Fruit fly (Drosophila melanogaster): Measurements from ENCODE around the gene CG17141.

Gene CG17141

dm6 chr3R:22747423-22748090, at the start of gene CG17141 (continued):
- TF ChIP-seq CG12391 (tag; optimal IDR thresholded peaks at IDR 0.05) (no peak), CG5180 (GFP tag; optimal IDR thresholded peaks at IDR 0.05) (no peak), CG1529 (GFP tag; optimal IDR thresholded peaks at IDR 0.05) (no peak), amos (GFP tag; IDR thresholded peaks at IDR 0.05; ENCODE audit: partially characterized antibody) (peak; percentile 40; the same call in 1 of the 2 replicates), Blimp-1 (GFP tag; optimal IDR thresholded peaks at IDR 0.05) (no peak), zfh1 (GFP tag; IDR thresholded peaks at IDR 0.05) (no peak), Hr78 (GFP tag; optimal IDR thresholded peaks at IDR 0.05) (no peak), Dad (GFP tag; optimal IDR thresholded peaks at IDR 0.05) (no peak), CG10209 (GFP tag; optimal IDR thresholded peaks at IDR 0.05) (no peak), CG4282 (GFP tag; optimal IDR thresholded peaks at IDR 0.05) (no peak), NFAT (GFP tag; IDR thresholded peaks at IDR 0.05) (no peak), CG18764 (GFP tag; optimal IDR thresholded peaks at IDR 0.05) (no peak), CG17186 (GFP tag; optimal IDR thresholded peaks at IDR 0.05) (peak; percentile 50), Rx (GFP tag; IDR thresholded peaks at IDR 0.05) (no peak), sc (optimal IDR thresholded peaks at IDR 0.05) (no peak), sc (GFP tag; optimal IDR thresholded peaks at IDR 0.05) (no peak), en (GFP tag; optimal IDR thresholded peaks at IDR 0.05) (no peak), ssp (GFP tag; IDR thresholded peaks at IDR 0.05) (no peak), gsb-n (tag; optimal IDR thresholded peaks at IDR 0.05) (no peak), chif (GFP tag; optimal IDR thresholded peaks at IDR 0.05) (no peak), knrl (GFP tag; IDR thresholded peaks at IDR 0.05; ENCODE audit: partially characterized antibody) (peak; percentile 43; the same call in 1 of the 3 replicates), Rfx (GFP tag; IDR thresholded peaks at IDR 0.05) (0 out of 2 replicates have a peak, but pooled peaks have one; percentile 22), CG8089 (GFP tag; optimal IDR thresholded peaks at IDR 0.05) (no peak), Lim3 (GFP tag; IDR thresholded peaks at IDR 0.05) (no peak), Gug (GFP tag; IDR thresholded peaks at IDR 0.05) (no peak), Med (GFP tag) (peak; percentile 73), Trl (optimal IDR thresholded peaks at IDR 0.05) (no peak), Trl (GFP tag; optimal IDR thresholded peaks at IDR 0.05) (no peak), CG9215 (GFP tag; IDR thresholded peaks at IDR 0.05) (no peak), HLH3B (GFP tag; IDR thresholded peaks at IDR 0.05) (no peak), grau (tag; optimal IDR thresholded peaks at IDR 0.05) (no peak), tup (GFP tag; optimal IDR thresholded peaks at IDR 0.05) (no peak), phol (tag; optimal IDR thresholded peaks at IDR 0.05) (peak; percentile 32), ham (GFP tag; IDR thresholded peaks at IDR 0.05) (no peak), CG6765 (GFP tag; optimal IDR thresholded peaks at IDR 0.05) (no peak), Bteb2 (GFP tag; optimal IDR thresholded peaks at IDR 0.05) (no peak), sd (tag; optimal IDR thresholded peaks at IDR 0.05) (no peak), CG17328 (GFP tag; IDR thresholded peaks at IDR 0.05) (no peak), CG6689 (GFP tag; IDR thresholded peaks at IDR 0.05) (no peak), Dek (tag; optimal IDR thresholded peaks at IDR 0.05) (no peak), HLHmδ (GFP tag; optimal IDR thresholded peaks at IDR 0.05) (peak; percentile 70), Ada2b (GFP tag; IDR thresholded peaks at IDR 0.05) (no peak), CG4424 (GFP tag; optimal IDR thresholded peaks at IDR 0.05) (no peak), CG16863 (GFP tag; optimal IDR thresholded peaks at IDR 0.05) (no peak), her (GFP tag; optimal IDR thresholded peaks at IDR 0.05) (no peak), Hand (GFP tag; optimal IDR thresholded peaks at IDR 0.05) (no peak), CG17612 (GFP tag; IDR thresholded peaks at IDR 0.05) (no peak), CG13424 (tag; optimal IDR thresholded peaks at IDR 0.05) (no peak), Ets97D (GFP tag; optimal IDR thresholded peaks at IDR 0.05) (peak; percentile 31), CG15601 (tag; optimal IDR thresholded peaks at IDR 0.05) (no peak), HmgZ (tag; optimal IDR thresholded peaks at IDR 0.05) (peak; percentile 55)
